Fruit fly (Drosophila melanogaster): Measurements from ENCODE around the gene CG4594.

- TF ChIP-seq usp (GFP tag; optimal IDR thresholded peaks at IDR 0.05) (no peak), pan (optimal IDR thresholded peaks at IDR 0.05) (no peak), CG8478 (optimal IDR thresholded peaks at IDR 0.05) (no peak)
These were observed 8.2 kb upstream of the CG4594 start for dm6 chr2L:9911783-9912182.

Data from whole organism.